Worm (Caenorhabditis elegans) whole organism, mixed stage, embryonic: ENCODE measurements around the gene K06H7.8.

Experiments
- bed-3 ChIP-seq: fragments of 200-800 bp; sonication (Bioruptor generic); optimal IDR thresholded peaks from 3 replicates; lab custom pipeline; 2018; ENCODE audit warnings: mild to moderate bottlenecking, missing genetic modification characterization, moderate library complexity, missing compliant biosample characterization
- blmp-1 ChIP-seq: fragments of 150-350 bp; optimal IDR thresholded peaks from 2 replicates; lab custom pipeline; 2014; ENCODE audit warnings: missing biosample characterization, missing genetic modification characterization
- ceh-39 ChIP-seq: fragments of 150-350 bp; optimal IDR thresholded peaks from 2 replicates; lab custom pipeline; 2014; ENCODE audit warnings: missing biosample characterization, missing genetic modification characterization
- ceh-43 ChIP-seq: fragments of 200-800 bp; sonication (Bioruptor generic); optimal IDR thresholded peaks from 2 replicates; lab custom pipeline; 2018; ENCODE audit warnings: mild to moderate bottlenecking, missing genetic modification characterization, moderate library complexity, missing compliant biosample characterization
- ceh-83 ChIP-seq: fragments of 200-800 bp; sonication (Bioruptor generic); optimal IDR thresholded peaks from 2 replicates; lab custom pipeline; 2018; ENCODE audit warnings: mild to moderate bottlenecking, missing genetic modification characterization, missing compliant biosample characterization
- ces-1 ChIP-seq: fragments of 150-350 bp; optimal IDR thresholded peaks from 2 replicates; lab custom pipeline; 2014; ENCODE audit warnings: missing biosample characterization, missing genetic modification reagents, missing genetic modification characterization
- cnd-1 ChIP-seq: fragments of 200-800 bp; sonication (Bioruptor generic); optimal IDR thresholded peaks from 2 replicates; lab custom pipeline; 2018; ENCODE audit warnings: mild to moderate bottlenecking, missing genetic modification characterization, missing compliant biosample characterization
- drap-1 ChIP-seq: fragments of 200-800 bp; sonication (Bioruptor generic); optimal IDR thresholded peaks from 3 replicates; lab custom pipeline; 2018; ENCODE audit warnings: mild to moderate bottlenecking, missing genetic modification characterization, missing compliant biosample characterization
- elt-1 ChIP-seq: sonication (generic microtip); optimal IDR thresholded peaks from 2 replicates; lab custom pipeline; 2017; ENCODE audit warnings: missing genetic modification characterization, mild to moderate bottlenecking, missing compliant biosample characterization, antibody characterized with exemption, moderate library complexity, borderline replicate concordance; ENCODE audit not compliant: insufficient read depth
- elt-3 ChIP-seq: fragments of 150-350 bp; optimal IDR thresholded peaks from 2 replicates; lab custom pipeline; 2014; ENCODE audit warnings: missing biosample characterization, missing genetic modification characterization
- flh-1 ChIP-seq: fragments of 200-800 bp; sonication (Bioruptor generic); optimal IDR thresholded peaks from 2 replicates; lab custom pipeline; 2018; ENCODE audit warnings: mild to moderate bottlenecking, missing genetic modification characterization, moderate library complexity, missing compliant biosample characterization
- hlh-1 ChIP-seq: fragments of 150-350 bp; optimal IDR thresholded peaks from 2 replicates; lab custom pipeline; 2014; ENCODE audit warnings: missing biosample characterization, missing genetic modification reagents, missing genetic modification characterization
- lin-13 ChIP-seq: fragments of 150-350 bp; optimal IDR thresholded peaks from 2 replicates; lab custom pipeline; 2014; ENCODE audit warnings: missing biosample characterization, missing genetic modification characterization
- lin-32 ChIP-seq: fragments of 200-800 bp; sonication (Bioruptor generic); optimal IDR thresholded peaks from 2 replicates; lab custom pipeline; 2018; ENCODE audit warnings: mild to moderate bottlenecking, missing genetic modification characterization, missing compliant biosample characterization
- lsy-2 ChIP-seq: fragments of 150-350 bp; optimal IDR thresholded peaks from 2 replicates; lab custom pipeline; 2014; ENCODE audit warnings: missing biosample characterization, missing genetic modification characterization
- mab-5 ChIP-seq: fragments of 150-350 bp; optimal IDR thresholded peaks from 2 replicates; lab custom pipeline; 2014; ENCODE audit warnings: missing biosample characterization, missing genetic modification characterization
- mep-1 ChIP-seq: fragments of 150-350 bp; optimal IDR thresholded peaks from 2 replicates; lab custom pipeline; 2017; ENCODE audit warnings: missing biosample characterization, missing genetic modification reagents, missing genetic modification characterization, inconsistent platforms
- nhr-2 ChIP-seq: fragments of 150-350 bp; optimal IDR thresholded peaks from 2 replicates; lab custom pipeline; 2014; ENCODE audit warnings: missing biosample characterization, missing genetic modification characterization
- nhr-237 ChIP-seq: fragments of 150-350 bp; optimal IDR thresholded peaks from 2 replicates; lab custom pipeline; 2014; ENCODE audit warnings: missing biosample characterization, missing genetic modification characterization
- nhr-28 ChIP-seq: fragments of 150-350 bp; optimal IDR thresholded peaks from 2 replicates; lab custom pipeline; 2014; ENCODE audit warnings: missing biosample characterization, missing genetic modification characterization
- nhr-76 ChIP-seq: sonication (generic microtip); optimal IDR thresholded peaks from 2 replicates; lab custom pipeline; 2017; ENCODE audit warnings: missing biosample characterization, missing genetic modification characterization
- pha-4 ChIP-seq: fragments of 150-350 bp; optimal IDR thresholded peaks from 2 replicates; lab custom pipeline; 2018; ENCODE audit warnings: missing biosample characterization, missing genetic modification reagents, missing genetic modification characterization
- sem-2 ChIP-seq: fragments of 200-800 bp; sonication (Bioruptor generic); optimal IDR thresholded peaks from 2 replicates; lab custom pipeline; 2018; ENCODE audit warnings: mild to moderate bottlenecking, missing genetic modification characterization, missing compliant biosample characterization
- snpc-4 ChIP-seq: fragments of 150-350 bp; optimal IDR thresholded peaks from 2 replicates; lab custom pipeline; 2014; ENCODE audit warnings: missing biosample characterization, missing genetic modification characterization
- sptf-1 ChIP-seq: sonication (generic microtip); optimal IDR thresholded peaks from 2 replicates; lab custom pipeline; 2017; ENCODE audit warnings: mild to moderate bottlenecking, missing genetic modification characterization, moderate library complexity, missing compliant biosample characterization
- tbx-8 ChIP-seq: fragments of 200-800 bp; sonication (Bioruptor generic); optimal IDR thresholded peaks from 2 replicates; lab custom pipeline; 2018; ENCODE audit warnings: mild to moderate bottlenecking, missing genetic modification characterization, moderate library complexity, missing compliant biosample characterization
- unc-39 ChIP-seq: fragments of 150-350 bp; optimal IDR thresholded peaks from 2 replicates; lab custom pipeline; 2014; ENCODE audit warnings: missing biosample characterization, missing genetic modification characterization
- zip-8 ChIP-seq: fragments of 150-350 bp; optimal IDR thresholded peaks from 2 replicates; lab custom pipeline; 2014; ENCODE audit warnings: missing biosample characterization, missing genetic modification characterization

K06H7.8 gene

ce11 chrIII:8098116-8098515 is at the start of gene K06H7.8:
TSS of gene K06H7.8 (minus strand) at chrIII:8098216.
- TF ChIP-seq nhr-28: no peak

- TF ChIP-seq drap-1 (GFP tag; lab: Kevin White, UChicago): no peak
- TF ChIP-seq sem-2 (GFP tag; lab: Kevin White, UChicago): no peak
- no peak for TF ChIP-seq lin-13 (tag; lab: Kevin White, UChicago)
- TF ChIP-seq blmp-1: no peak
- TF ChIP-seq cnd-1 (tag; lab: Kevin White, UChicago): no peak
- TF ChIP-seq unc-39: no peak
- TF ChIP-seq mab-5: no peak
- no peak for TF ChIP-seq snpc-4
- no peak for TF ChIP-seq nhr-28
- TF ChIP-seq ceh-83 (GFP tag; lab: Kevin White, UChicago): no peak
- TF ChIP-seq lin-32 (GFP tag; lab: Kevin White, UChicago): no peak
- TF ChIP-seq ces-1 (GFP tag; lab: Kevin White, UChicago): no peak
Observed at ce11 chrIII:8145971-8146370, 48.0 kb upstream of the K06H7.8 start.

- TF ChIP-seq flh-1 (GFP tag; lab: Kevin White, UChicago) (no peak), lsy-2 (peak; percentile 43), mab-5 (peak; percentile 19), ceh-39 (tag; lab: Kevin White, UChicago) (no peak), drap-1 (GFP tag; lab: Kevin White, UChicago) (no peak), elt-1 (no peak), nhr-237 (peak; percentile 38)
Observed at ce11 chrIII:8144574-8145065, 46.6 kb upstream of the K06H7.8 start, which contains the start of the genes C14B9.8 and mrpl-18. TSS of gene C14B9.8 (minus strand) at chrIII:8144629. TSS of gene mrpl-18 (plus strand) at chrIII:8145015.

- TF ChIP-seq lin-32 (GFP tag; lab: Kevin White, UChicago) (no peak), nhr-237 (no peak), unc-39 (no peak), nhr-76 (tag; lab: Kevin White, UChicago) (no peak), nhr-2 (tag; lab: Kevin White, UChicago) (no peak), sptf-1 (tag; lab: Kevin White, UChicago) (no peak), blmp-1 (no peak), bed-3 (GFP tag; lab: Kevin White, UChicago) (no peak), zip-8 (tag; lab: Kevin White, UChicago) (no peak), tbx-8 (GFP tag; lab: Kevin White, UChicago) (no peak), mep-1 (tag; lab: Kevin White, UChicago) (no peak), ceh-43 (GFP tag; lab: Kevin White, UChicago) (no peak), flh-1 (GFP tag; lab: Kevin White, UChicago) (no peak)
Observed at ce11 chrIII:8142217-8142616, 44.2 kb upstream of the K06H7.8 start.

- TF ChIP-seq lin-13 (tag; lab: Kevin White, UChicago) (no peak), pha-4 (tag; lab: Kevin White, UChicago) (no peak), lsy-2 (no peak), sem-2 (GFP tag; lab: Kevin White, UChicago) (no peak), nhr-237 (peak; percentile 23), snpc-4 (no peak), elt-1 (no peak), mab-5 (no peak), ces-1 (GFP tag; lab: Kevin White, UChicago) (no peak), flh-1 (GFP tag; lab: Kevin White, UChicago) (no peak), ceh-39 (tag; lab: Kevin White, UChicago) (no peak), hlh-1 (tag; lab: Kevin White, UChicago) (peak; percentile 64), ceh-43 (GFP tag; lab: Kevin White, UChicago) (no peak), nhr-28 (no peak), elt-3 (no peak)
- TF ChIP-seq, all 35 proteins: peak for 2
Observed at ce11 chrIII:8137777-8138176, 39.8 kb upstream of the K06H7.8 start, which contains the start of gene hsp-12.2. TSS of gene hsp-12.2 (plus strand) at chrIII:8138077.

- TF ChIP-seq ces-1 (GFP tag; lab: Kevin White, UChicago) (no peak), pha-4 (tag; lab: Kevin White, UChicago) (peak; percentile 68)
Observed at ce11 chrIII:8136517-8137099, 38.6 kb upstream of the K06H7.8 start.
